Fruit fly (Drosophila melanogaster) S2 (cell line): ENCODE results near the gene CG2200.

Experiments used
- CG8478 ChIP-seq: fragments of >200 bp; optimal IDR thresholded peaks from 2 replicates; lab custom pipeline; 2018
- CTCF ChIP-seq, 2 experiments: fragments of >200 bp; optimal IDR thresholded peaks; 2 replicates each; lab custom pipeline; 2018

DNA sequence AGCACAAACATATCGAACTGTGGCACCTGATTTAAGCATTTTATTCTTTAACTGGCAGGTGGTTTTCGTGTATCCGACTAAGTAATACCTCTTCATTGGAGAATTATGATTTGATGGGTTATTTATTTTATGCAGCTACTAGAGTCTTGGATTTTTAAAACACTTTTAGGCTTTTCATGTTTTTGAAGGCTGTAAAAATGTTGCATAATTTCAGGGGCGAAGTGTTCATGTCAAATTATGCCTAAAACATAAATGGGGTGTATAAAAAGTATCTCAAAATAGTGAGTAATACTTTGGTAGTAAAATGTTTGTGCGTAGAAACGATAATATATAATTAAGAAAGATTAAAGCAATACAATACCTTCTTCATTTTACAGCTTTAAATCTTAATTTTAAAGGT lies 40.7 kb downstream of the CG2200 start:
- TF ChIP-seq CG8478 (no peak), CTCF (optimal IDR thresholded peaks at IDR 0.05; lab: Kevin White, UChicago) (peak in 1 of 2 experiments; percentile 6)
